Worm (Caenorhabditis elegans) whole organism, midembryonic: ENCODE measurements around the gene cah-5.

Experiments used
- T22C8.4 ChIP-seq: fragments of 200-800 bp; sonication (Bioruptor generic); IDR thresholded peaks from 2 replicates; pipeline ENCODE4 v1.3.6; 2022; ENCODE audit warnings: missing genetic modification characterization, missing compliant biosample characterization
- cog-1 ChIP-seq: sonication (generic microtip); optimal IDR thresholded peaks from 2 replicates; lab custom pipeline; 2016; ENCODE audit warnings: missing genetic modification characterization, missing compliant biosample characterization
- flt-1 ChIP-seq: fragments of 200-800 bp; sonication (Bioruptor generic); IDR thresholded peaks from 2 replicates; pipeline ENCODE4 v1.3.6; 2022; ENCODE audit warnings: missing genetic modification characterization, missing compliant biosample characterization
- klf-2 ChIP-seq: fragments of 200-800 bp; sonication (Bioruptor generic); conservative IDR thresholded peaks from 2 replicates; pipeline ENCODE4 v1.3.6; 2022; ENCODE audit warnings: missing genetic modification reagents, missing genetic modification characterization, missing compliant biosample characterization
- med-1 ChIP-seq: sonication (generic microtip); optimal IDR thresholded peaks from 2 replicates; lab custom pipeline; 2017; ENCODE audit warnings: missing genetic modification characterization, mild to moderate bottlenecking, missing compliant biosample characterization, antibody characterized with exemption, missing genetic modification reagents; ENCODE audit not compliant: insufficient read depth
- ref-1 ChIP-seq: fragments of 200-800 bp; sonication (Bioruptor generic); conservative IDR thresholded peaks from 2 replicates; pipeline ENCODE4 v1.3.6; 2022; ENCODE audit warnings: missing genetic modification reagents, missing genetic modification characterization, missing compliant biosample characterization
- tab-1 ChIP-seq: fragments of 200-800 bp; sonication (Bioruptor generic); IDR thresholded peaks from 2 replicates; pipeline ENCODE4 v1.3.6; 2022; ENCODE audit warnings: missing genetic modification characterization, missing compliant biosample characterization
- ztf-23 ChIP-seq: fragments of 200-800 bp; sonication (Bioruptor generic); IDR thresholded peaks from 2 replicates; pipeline ENCODE4 v1.3.6; 2022; ENCODE audit warnings: missing genetic modification reagents, missing genetic modification characterization, missing compliant biosample characterization
- ztf-29 ChIP-seq: fragments of 200-800 bp; sonication (Bioruptor generic); IDR thresholded peaks from 2 replicates; pipeline ENCODE4 v1.3.6; 2022; ENCODE audit warnings: missing genetic modification reagents, missing genetic modification characterization, missing compliant biosample characterization

DNA sequence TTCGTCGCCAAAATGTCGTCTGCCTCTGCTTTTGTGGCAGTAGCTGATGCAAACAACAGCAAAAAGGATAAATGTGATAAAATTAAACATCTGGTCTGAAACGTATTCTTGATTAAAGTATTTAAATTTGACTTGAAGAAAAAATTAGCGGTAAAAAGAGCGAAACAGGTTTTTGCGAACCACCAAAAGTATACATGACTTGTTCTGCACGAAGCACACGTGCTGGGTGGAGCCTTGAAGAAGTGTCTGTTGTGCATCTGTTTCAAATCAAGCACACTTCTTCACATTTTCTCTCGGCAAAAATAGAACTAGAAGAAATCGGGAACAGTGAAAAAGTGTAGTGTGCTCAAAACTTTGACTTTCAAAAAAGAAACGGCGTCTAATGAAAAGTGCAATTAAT, 43.4 kb downstream of the cah-5 start, which contains the start of gene B0403.3:
- TF ChIP-seq ref-1 (GFP tag; lab: Robert Waterston, UW) (no peak), med-1 (GFP tag; lab: Kevin White, UChicago) (no peak), ztf-29 (no peak), klf-2 (GFP tag; lab: Robert Waterston, UW) (no peak), flt-1 (no peak), tab-1 (no peak), ztf-23 (GFP tag; lab: Robert Waterston, UW) (no peak), T22C8.4 (GFP tag; lab: Robert Waterston, UW) (no peak), cog-1 (tag; lab: Kevin White, UChicago) (no peak)
